Worm (Caenorhabditis elegans) whole organism, L4 larva: Measurements from ENCODE around the gene F49C12.5.

Experiments used
- D1046.2 ChIP-seq: fragments of 200-800 bp; sonication (Bioruptor generic); IDR thresholded peaks from 2 replicates; pipeline ENCODE4 v1.3.6; 2022; ENCODE audit warnings: missing genetic modification characterization, missing compliant biosample characterization
- F10B5.3 ChIP-seq: sonication (generic microtip); optimal IDR thresholded peaks from 2 replicates; lab custom pipeline; 2016; ENCODE audit warnings: mild to moderate bottlenecking, missing genetic modification characterization, missing compliant biosample characterization
- F26F4.8 ChIP-seq: fragments of 200-800 bp; sonication (Bioruptor generic); conservative IDR thresholded peaks from 2 replicates; pipeline ENCODE4 v1.3.6; 2022; ENCODE audit warnings: missing genetic modification characterization, missing compliant biosample characterization
- F37D6.2 ChIP-seq: sonication (generic microtip); optimal IDR thresholded peaks from 2 replicates; lab custom pipeline; 2016; ENCODE audit warnings: mild to moderate bottlenecking, missing genetic modification characterization, missing compliant biosample characterization
- F49E8.2 ChIP-seq: sonication (generic microtip); optimal IDR thresholded peaks from 2 replicates; lab custom pipeline; 2016; ENCODE audit warnings: missing compliant biosample characterization, mild to moderate bottlenecking, missing genetic modification characterization, borderline replicate concordance
- T26A8.4 ChIP-seq: fragments of 200-800 bp; sonication (Bioruptor generic); IDR thresholded peaks from 2 replicates; pipeline ENCODE4 v1.3.6; 2022; ENCODE audit warnings: missing genetic modification characterization, missing compliant biosample characterization
- Y48G9A.11 ChIP-seq: fragments of 200-800 bp; sonication (Bioruptor generic); IDR thresholded peaks from 2 replicates; pipeline ENCODE4 v1.3.6; 2022; ENCODE audit warnings: missing genetic modification reagents, missing genetic modification characterization, missing compliant biosample characterization
- Y5F2A.4 ChIP-seq: fragments of 200-800 bp; sonication (Bioruptor generic); optimal IDR thresholded peaks from 2 replicates; lab custom pipeline; 2018; ENCODE audit warnings: mild to moderate bottlenecking, missing genetic modification characterization, missing compliant biosample characterization
- aha-1 ChIP-seq: fragments of 150-350 bp; peaks from one replicate; lab custom pipeline; 2014; ENCODE audit warnings: missing biosample characterization, missing genetic modification characterization
- ama-1 ChIP-seq: fragments of 150-350 bp; optimal IDR thresholded peaks from 2 replicates; lab custom pipeline; 2014; ENCODE audit warnings: inconsistent platforms, mixed read lengths
- arid-1 ChIP-seq: fragments of 200-800 bp; sonication (Bioruptor generic); conservative IDR thresholded peaks from 2 replicates; pipeline ENCODE4 v1.3.6; 2022; ENCODE audit warnings: missing genetic modification reagents, missing genetic modification characterization, missing compliant biosample characterization
- ceh-20 ChIP-seq: fragments of 200-800 bp; sonication (Bioruptor generic); IDR thresholded peaks from 2 replicates; pipeline ENCODE4 v1.3.6; 2022; ENCODE audit warnings: missing genetic modification reagents, missing genetic modification characterization, missing compliant biosample characterization
- ceh-28 ChIP-seq: fragments of 150-350 bp; optimal IDR thresholded peaks from 2 replicates; lab custom pipeline; 2014; ENCODE audit warnings: missing biosample characterization, missing genetic modification reagents, missing genetic modification characterization
- ceh-32 ChIP-seq: sonication (generic microtip); optimal IDR thresholded peaks from 2 replicates; lab custom pipeline; 2016; ENCODE audit warnings: mild to moderate bottlenecking, missing genetic modification characterization, missing compliant biosample characterization; ENCODE audit not compliant: poor library complexity
- ceh-62 ChIP-seq: sonication (generic microtip); optimal IDR thresholded peaks from 2 replicates; lab custom pipeline; 2017; ENCODE audit warnings: missing biosample characterization, missing genetic modification characterization
- ceh-82 ChIP-seq: sonication (generic microtip); optimal IDR thresholded peaks from 2 replicates; lab custom pipeline; 2017; ENCODE audit warnings: missing biosample characterization, missing genetic modification characterization
- ces-1 ChIP-seq: fragments of 150-350 bp; sonication (generic microtip); optimal IDR thresholded peaks from 4 replicates; lab custom pipeline; 2014; ENCODE audit warnings: missing biosample characterization, missing genetic modification reagents, missing genetic modification characterization
- daf-12 ChIP-seq: fragments of 150-350 bp; optimal IDR thresholded peaks from 2 replicates; lab custom pipeline; 2014; ENCODE audit warnings: missing biosample characterization, missing genetic modification reagents, missing genetic modification characterization
- daf-16 ChIP-seq, 3 experiments: sonication (generic microtip); optimal IDR thresholded peaks; 2 replicates each; lab custom pipeline; 2016 to 2017; ENCODE audit warnings: missing genetic modification characterization in 3 of 3, missing genetic modification reagents in 3 of 3, mild to moderate bottlenecking in 2 of 3, missing compliant biosample characterization in 2 of 3, missing biosample characterization in 1 of 3, moderate library complexity in 1 of 3
- daf-19 ChIP-seq: fragments of 200-800 bp; sonication (Bioruptor generic); conservative IDR thresholded peaks from 2 replicates; pipeline ENCODE4 v1.3.6; 2022; ENCODE audit warnings: missing genetic modification characterization, missing compliant biosample characterization
- dmd-8 ChIP-seq: fragments of 200-800 bp; sonication (Bioruptor generic); IDR thresholded peaks from 2 replicates; pipeline ENCODE4 v1.3.6; 2022; ENCODE audit warnings: missing genetic modification characterization, missing compliant biosample characterization
- dmd-9 ChIP-seq: fragments of 200-800 bp; sonication (Bioruptor generic); IDR thresholded peaks from 2 replicates; pipeline ENCODE4 v1.3.6; 2022; ENCODE audit warnings: missing genetic modification reagents, missing genetic modification characterization, missing compliant biosample characterization
- dpl-1 ChIP-seq: fragments of 150-350 bp; optimal IDR thresholded peaks from 2 replicates; lab custom pipeline; 2014; ENCODE audit warnings: missing biosample characterization, missing genetic modification reagents, missing genetic modification characterization
- duxl-1 ChIP-seq: sonication (generic microtip); optimal IDR thresholded peaks from 2 replicates; lab custom pipeline; 2016; ENCODE audit warnings: mild to moderate bottlenecking, missing genetic modification characterization, moderate library complexity, missing compliant biosample characterization; ENCODE audit not compliant: poor library complexity
- dve-1 ChIP-seq: sonication (generic microtip); optimal IDR thresholded peaks from 2 replicates; lab custom pipeline; 2017; ENCODE audit warnings: antibody characterized with exemption, mild to moderate bottlenecking, missing genetic modification characterization, missing compliant biosample characterization; ENCODE audit not compliant: insufficient read depth
- fos-1 ChIP-seq: fragments of 150-350 bp; optimal IDR thresholded peaks from 2 replicates; lab custom pipeline; 2014; ENCODE audit warnings: missing biosample characterization, missing genetic modification characterization
- gei-8 ChIP-seq: fragments of 200-800 bp; sonication (Bioruptor generic); optimal IDR thresholded peaks from 2 replicates; lab custom pipeline; 2018; ENCODE audit warnings: mild to moderate bottlenecking, missing genetic modification characterization, missing compliant biosample characterization
- hlh-11 ChIP-seq: fragments of 200-800 bp; sonication (Bioruptor generic); optimal IDR thresholded peaks from 2 replicates; lab custom pipeline; 2018; ENCODE audit warnings: mild to moderate bottlenecking, missing genetic modification characterization, missing compliant biosample characterization
- hlh-30 ChIP-seq: sonication (generic microtip); optimal IDR thresholded peaks from 2 replicates; lab custom pipeline; 2017; ENCODE audit warnings: antibody characterized with exemption, mild to moderate bottlenecking, missing genetic modification characterization, missing compliant biosample characterization; ENCODE audit not compliant: insufficient read depth
- hmg-1.1 ChIP-seq: fragments of 200-800 bp; sonication (Bioruptor generic); IDR thresholded peaks from 2 replicates; pipeline ENCODE4 v1.3.6; 2022; ENCODE audit warnings: missing genetic modification reagents, missing genetic modification characterization, missing compliant biosample characterization
- lin-13 ChIP-seq: fragments of 150-350 bp; optimal IDR thresholded peaks from 2 replicates; lab custom pipeline; 2014; ENCODE audit warnings: missing biosample characterization, missing genetic modification reagents, missing genetic modification characterization
- lin-15B ChIP-seq: fragments of 150-350 bp; sonication (generic microtip); optimal IDR thresholded peaks from 3 replicates; lab custom pipeline; 2014; ENCODE audit warnings: missing biosample characterization, missing genetic modification characterization
- lin-29 ChIP-seq: fragments of 200-800 bp; sonication (Bioruptor generic); IDR thresholded peaks from 2 replicates; pipeline ENCODE4 v1.3.6; 2022; ENCODE audit warnings: missing genetic modification reagents, missing genetic modification characterization, missing compliant biosample characterization
- lin-38 ChIP-seq: fragments of 200-800 bp; sonication (Bioruptor generic); IDR thresholded peaks from 2 replicates; pipeline ENCODE4 v1.3.6; 2022; ENCODE audit warnings: missing genetic modification reagents, missing genetic modification characterization, missing compliant biosample characterization
- madf-5 ChIP-seq, 2 experiments: fragments of 200-800 bp; sonication (Bioruptor generic); IDR thresholded peaks; 2 replicates each; pipeline ENCODE4 v1.3.6; 2022; ENCODE audit warnings: missing compliant biosample characterization in 2 of 2, missing genetic modification characterization in 2 of 2
- mdl-1 ChIP-seq, 2 experiments: fragments of 150-350 bp in 1 of 2; sonication (generic microtip) in 1 of 2; optimal IDR thresholded peaks; 2 replicates each; lab custom pipeline; 2014 to 2017; ENCODE audit warnings: missing biosample characterization in 2 of 2, missing genetic modification characterization in 2 of 2
- mes-2 ChIP-seq: sonication (generic microtip); optimal IDR thresholded peaks from 2 replicates; lab custom pipeline; 2016; ENCODE audit warnings: missing genotype, mild to moderate bottlenecking, missing genetic modification characterization, missing compliant biosample characterization; ENCODE audit not compliant: poor library complexity, severe bottlenecking
- mxl-3 ChIP-seq: fragments of 200-800 bp; sonication (Bioruptor generic); optimal IDR thresholded peaks from 2 replicates; lab custom pipeline; 2018; ENCODE audit warnings: mild to moderate bottlenecking, missing genetic modification characterization, missing compliant biosample characterization
- nhr-10 ChIP-seq: fragments of 150-350 bp; optimal IDR thresholded peaks from 2 replicates; lab custom pipeline; 2014; ENCODE audit warnings: missing biosample characterization, missing genetic modification characterization
- nhr-102 ChIP-seq: sonication (generic microtip); optimal IDR thresholded peaks from 2 replicates; lab custom pipeline; 2016; ENCODE audit warnings: mild to moderate bottlenecking, missing genetic modification characterization, moderate library complexity, missing compliant biosample characterization
- nhr-11 ChIP-seq: fragments of 150-350 bp; optimal IDR thresholded peaks from 2 replicates; lab custom pipeline; 2014; ENCODE audit warnings: missing biosample characterization, missing genetic modification characterization
- nhr-111 ChIP-seq: fragments of 200-800 bp; sonication (Bioruptor generic); optimal IDR thresholded peaks from 2 replicates; lab custom pipeline; 2018; ENCODE audit warnings: mild to moderate bottlenecking, missing genetic modification characterization, missing compliant biosample characterization
- nhr-237 ChIP-seq: sonication (generic microtip); optimal IDR thresholded peaks from 2 replicates; lab custom pipeline; 2017; ENCODE audit warnings: missing biosample characterization, missing genetic modification characterization
- nhr-25 ChIP-seq: sonication (generic microtip); optimal IDR thresholded peaks from 2 replicates; lab custom pipeline; 2017; ENCODE audit warnings: missing genetic modification characterization, mild to moderate bottlenecking, missing compliant biosample characterization, antibody characterized with exemption, moderate library complexity, borderline replicate concordance; ENCODE audit not compliant: insufficient read depth
- nhr-42 ChIP-seq: fragments of 200-800 bp; sonication (Bioruptor generic); IDR thresholded peaks from 2 replicates; pipeline ENCODE4 v1.3.6; 2022; ENCODE audit warnings: missing genetic modification characterization, missing compliant biosample characterization
- nhr-48 ChIP-seq: sonication (generic microtip); optimal IDR thresholded peaks from 2 replicates; lab custom pipeline; 2016; ENCODE audit warnings: mild to moderate bottlenecking, missing genetic modification characterization, missing compliant biosample characterization
- nhr-6 ChIP-seq: fragments of 150-350 bp; optimal IDR thresholded peaks from 2 replicates; lab custom pipeline; 2014; ENCODE audit warnings: missing biosample characterization, missing genetic modification characterization
- php-3 ChIP-seq: fragments of 200-800 bp; sonication (Bioruptor generic); IDR thresholded peaks from 2 replicates; pipeline ENCODE4 v1.3.6; 2022; ENCODE audit warnings: missing genetic modification reagents, missing genetic modification characterization, missing compliant biosample characterization
- snpc-1.2 ChIP-seq: fragments of 200-800 bp; sonication (Bioruptor generic); IDR thresholded peaks from 2 replicates; pipeline ENCODE4 v1.3.6; 2022; ENCODE audit warnings: missing genetic modification reagents, missing genetic modification characterization, missing compliant biosample characterization
- zfp-2 ChIP-seq: sonication (generic microtip); optimal IDR thresholded peaks from 2 replicates; lab custom pipeline; 2016; ENCODE audit warnings: mild to moderate bottlenecking, missing genetic modification characterization, missing compliant biosample characterization
- zip-11 ChIP-seq: fragments of 200-800 bp; sonication (Bioruptor generic); IDR thresholded peaks from 2 replicates; pipeline ENCODE4 v1.3.6; 2022; ENCODE audit warnings: missing genetic modification characterization, missing compliant biosample characterization

Gene F49C12.5

ce11 chrIV:9322489-9322888 is 17.8 kb downstream of the F49C12.5 start (continued):
- peak; percentile 6 for TF ChIP-seq gei-8 (GFP tag; lab: Kevin White, UChicago)
- TF ChIP-seq nhr-237 (tag; lab: Kevin White, UChicago): no peak
- no peak for TF ChIP-seq dpl-1 (GFP tag; lab: Kevin White, UChicago)
- TF ChIP-seq nhr-11 (tag; lab: Kevin White, UChicago): no peak
- no peak for TF ChIP-seq F37D6.2
- no peak for TF ChIP-seq snpc-1.2 (GFP tag; lab: Robert Waterston, UW)
- TF ChIP-seq nhr-10 (tag; lab: Kevin White, UChicago): no peak
- TF ChIP-seq daf-16 (GFP tag; optimal IDR thresholded peaks at IDR 0.05; lab: Kevin White, UChicago): no peak
- no peak for TF ChIP-seq daf-16 (tag; optimal IDR thresholded peaks at IDR 0.05; lab: Kevin White, UChicago)
- TF ChIP-seq dve-1: peak; percentile 0
- no peak for TF ChIP-seq nhr-6 (tag; lab: Kevin White, UChicago)
- TF ChIP-seq php-3 (GFP tag; lab: Robert Waterston, UW): 0 out of 2 replicates have a peak, but pooled peaks have one; percentile 7
- TF ChIP-seq nhr-48 (tag; lab: Kevin White, UChicago): no peak
- TF ChIP-seq Y5F2A.4: no peak
- TF ChIP-seq fos-1: no peak
- peak; percentile 54; the same call in 1 of the 2 replicates for TF ChIP-seq T26A8.4 (GFP tag; lab: Robert Waterston, UW)
- TF ChIP-seq daf-12 (tag; lab: Kevin White, UChicago): no peak
- no peak for TF ChIP-seq nhr-111 (GFP tag; lab: Kevin White, UChicago)
- no peak for TF ChIP-seq hmg-1.1 (GFP tag; lab: Robert Waterston, UW)
- TF ChIP-seq lin-13 (GFP tag; lab: Kevin White, UChicago): no peak
- no peak for TF ChIP-seq mdl-1 (tag; optimal IDR thresholded peaks at IDR 0.05; lab: Kevin White, UChicago)
- TF ChIP-seq ceh-28 (tag; lab: Kevin White, UChicago): no peak
- TF ChIP-seq nhr-42 (GFP tag; lab: Robert Waterston, UW): 0 out of 2 replicates have a peak, but pooled peaks have one; percentile 12
- TF ChIP-seq ceh-20 (GFP tag; lab: Robert Waterston, UW): no peak
- no peak for TF ChIP-seq ces-1 (GFP tag; lab: Kevin White, UChicago)
- peak; percentile 25 for TF ChIP-seq nhr-102 (tag; lab: Kevin White, UChicago)
- TF ChIP-seq mes-2 (tag; lab: Kevin White, UChicago): no peak
- no peak for TF ChIP-seq ceh-62 (tag; lab: Kevin White, UChicago)
- 0 out of 2 replicates have a peak, but pooled peaks have one; percentile 10 for TF ChIP-seq arid-1
- no peak for TF ChIP-seq daf-19
- TF ChIP-seq madf-5 (GFP tag; IDR thresholded peaks at IDR 0.05; lab: Robert Waterston, UW): no peak
- TF ChIP-seq zip-11 (GFP tag; lab: Robert Waterston, UW): no peak
- TF ChIP-seq ama-1 (lab: Kevin White, UChicago): peak; percentile 6
- TF ChIP-seq ceh-32: no peak
- no peak for TF ChIP-seq F26F4.8 (GFP tag; lab: Robert Waterston, UW)
- peak; percentile 41 for TF ChIP-seq duxl-1 (tag; lab: Kevin White, UChicago)
- TF ChIP-seq lin-15B (tag; lab: Kevin White, UChicago): no peak
- TF ChIP-seq dmd-9 (GFP tag; lab: Robert Waterston, UW): no peak
- no peak for TF ChIP-seq mxl-3
- no peak for TF ChIP-seq D1046.2 (GFP tag; lab: Robert Waterston, UW)
- TF ChIP-seq nhr-25: no peak
- no peak for TF ChIP-seq Y48G9A.11 (GFP tag; lab: Robert Waterston, UW)
- no peak for TF ChIP-seq zfp-2
- 0 out of 2 replicates have a peak, but pooled peaks have one; percentile 26 for TF ChIP-seq lin-38 (GFP tag; lab: Robert Waterston, UW)
- no peak for TF ChIP-seq hlh-11 (tag; lab: Kevin White, UChicago)
- TF ChIP-seq hlh-30 (tag; lab: Kevin White, UChicago): no peak
- no peak for TF ChIP-seq F49E8.2 (tag; lab: Kevin White, UChicago)
- TF ChIP-seq lin-29 (GFP tag; lab: Robert Waterston, UW): no peak
- TF ChIP-seq dmd-8 (GFP tag; lab: Robert Waterston, UW): no peak
- TF ChIP-seq aha-1: no peak
- TF ChIP-seq F10B5.3: no peak
- no peak for TF ChIP-seq ceh-82
